Worm (Caenorhabditis elegans) whole organism, L1 larva: ENCODE data around the gene R144.6.

Source experiments
- C04F5.9 ChIP-seq: sonication (generic microtip); optimal IDR thresholded peaks from 2 replicates; lab custom pipeline; 2016; ENCODE audit warnings: missing genetic modification characterization, missing compliant biosample characterization
- Y116A8C.19 ChIP-seq: sonication (generic microtip); optimal IDR thresholded peaks from 2 replicates; lab custom pipeline; 2016; ENCODE audit warnings: missing compliant biosample characterization, missing genetic modification characterization, borderline replicate concordance
- alr-1 ChIP-seq: fragments of 200-800 bp; sonication (Bioruptor generic); optimal IDR thresholded peaks from 2 replicates; lab custom pipeline; 2018; ENCODE audit warnings: borderline replicate concordance, mild to moderate bottlenecking, missing genetic modification characterization, missing compliant biosample characterization
- aly-2 ChIP-seq: fragments of 150-350 bp; optimal IDR thresholded peaks from 2 replicates; lab custom pipeline; 2014; ENCODE audit warnings: missing biosample characterization, missing genetic modification characterization
- ama-1 ChIP-seq: fragments of 150-350 bp; optimal IDR thresholded peaks from 2 replicates; lab custom pipeline; 2014
- ceh-63 ChIP-seq: fragments of 200-800 bp; sonication (Bioruptor generic); optimal IDR thresholded peaks from 2 replicates; lab custom pipeline; 2018; ENCODE audit warnings: mild to moderate bottlenecking, missing genetic modification characterization, missing compliant biosample characterization
- ceh-8 ChIP-seq: fragments of 200-800 bp; sonication (Bioruptor generic); optimal IDR thresholded peaks from 2 replicates; lab custom pipeline; 2018; ENCODE audit warnings: mild to moderate bottlenecking, missing genetic modification characterization, moderate library complexity, missing compliant biosample characterization
- dpl-1 ChIP-seq, 3 experiments: fragments of 150-350 bp in 2 of 3; sonication (generic microtip) in 1 of 3; optimal IDR thresholded peaks; 2 replicates each; lab custom pipeline; 2014 to 2017; ENCODE audit warnings: missing biosample characterization in 3 of 3, missing genetic modification characterization in 3 of 3, missing genetic modification reagents in 3 of 3
- dsc-1 ChIP-seq: sonication (generic microtip); optimal IDR thresholded peaks from 2 replicates; lab custom pipeline; 2016; ENCODE audit warnings: mild to moderate bottlenecking, missing genetic modification characterization, missing compliant biosample characterization
- efl-1 ChIP-seq, 4 experiments: fragments of 150-350 bp; optimal IDR thresholded peaks in 3 of 4; peaks in 1 of 4; 1 replicate in 1 of 4; 2 replicates in 3 of 4; lab custom pipeline; 2014; ENCODE audit warnings: missing biosample characterization in 2 of 4, missing genetic modification characterization in 2 of 4, missing genetic modification reagents in 2 of 4
- efl-3 ChIP-seq: fragments of 200-800 bp; sonication (Bioruptor generic); optimal IDR thresholded peaks from 2 replicates; lab custom pipeline; 2018; ENCODE audit warnings: mild to moderate bottlenecking, missing genetic modification characterization, missing compliant biosample characterization
- elt-2 ChIP-seq: sonication (generic microtip); optimal IDR thresholded peaks from 2 replicates; lab custom pipeline; 2016; ENCODE audit warnings: missing genetic modification characterization, mild to moderate bottlenecking, inconsistent platforms, missing compliant biosample characterization, missing genetic modification reagents
- ets-5 ChIP-seq: fragments of 200-800 bp; sonication (Bioruptor generic); IDR thresholded peaks from 2 replicates; pipeline ENCODE4 v1.3.6; 2022; ENCODE audit warnings: missing genetic modification characterization, missing compliant biosample characterization
- grh-1 ChIP-seq: fragments of 200-800 bp; sonication (Bioruptor generic); IDR thresholded peaks from 2 replicates; pipeline ENCODE4 v1.3.6; 2022; ENCODE audit warnings: missing genetic modification reagents, missing genetic modification characterization, missing compliant biosample characterization
- irx-1 ChIP-seq: sonication (generic microtip); optimal IDR thresholded peaks from 2 replicates; lab custom pipeline; 2016; ENCODE audit warnings: missing genetic modification characterization, missing compliant biosample characterization
- lin-13 ChIP-seq: fragments of 150-350 bp; optimal IDR thresholded peaks from 2 replicates; lab custom pipeline; 2014; ENCODE audit warnings: missing biosample characterization, missing genetic modification reagents, missing genetic modification characterization
- lin-14 ChIP-seq: fragments of 200-800 bp; sonication (Bioruptor generic); optimal IDR thresholded peaks from 2 replicates; lab custom pipeline; 2018; ENCODE audit warnings: mild to moderate bottlenecking, missing genetic modification characterization, moderate library complexity, missing compliant biosample characterization
- lin-35 ChIP-seq, 2 experiments: fragments of 150-350 bp; optimal IDR thresholded peaks; 2 replicates each; lab custom pipeline; 2014; ENCODE audit warnings: missing biosample characterization in 2 of 2, missing genetic modification characterization in 2 of 2, missing genetic modification reagents in 2 of 2
- lsy-2 ChIP-seq, 2 experiments: fragments of 150-350 bp; optimal IDR thresholded peaks; 2 replicates each; lab custom pipeline; 2014; ENCODE audit warnings: missing biosample characterization in 2 of 2, missing genetic modification characterization in 2 of 2
- mef-2 ChIP-seq: fragments of 150-350 bp; optimal IDR thresholded peaks from 2 replicates; lab custom pipeline; 2014; ENCODE audit warnings: missing biosample characterization, missing genetic modification characterization
- mep-1 ChIP-seq: fragments of 150-350 bp; optimal IDR thresholded peaks from 2 replicates; lab custom pipeline; 2014; ENCODE audit warnings: missing biosample characterization, missing genetic modification characterization
- nhr-19 ChIP-seq: fragments of 200-800 bp; sonication (Bioruptor generic); conservative IDR thresholded peaks from 2 replicates; pipeline ENCODE4 v1.3.6; 2022; ENCODE audit warnings: missing genetic modification characterization, missing compliant biosample characterization
- nhr-20 ChIP-seq: sonication (generic microtip); optimal IDR thresholded peaks from 2 replicates; lab custom pipeline; 2016; ENCODE audit warnings: mild to moderate bottlenecking, missing genetic modification characterization, missing compliant biosample characterization
- nhr-237 ChIP-seq: fragments of 150-350 bp; optimal IDR thresholded peaks from 2 replicates; lab custom pipeline; 2014; ENCODE audit warnings: missing biosample characterization, missing genetic modification characterization
- nhr-47 ChIP-seq: sonication (generic microtip); optimal IDR thresholded peaks from 2 replicates; lab custom pipeline; 2016; ENCODE audit warnings: mild to moderate bottlenecking, missing genetic modification characterization, moderate library complexity, missing compliant biosample characterization
- nhr-71 ChIP-seq: sonication (generic microtip); optimal IDR thresholded peaks from 2 replicates; lab custom pipeline; 2016; ENCODE audit warnings: mild to moderate bottlenecking, missing genetic modification characterization, moderate library complexity, missing compliant biosample characterization
- nhr-76 ChIP-seq: sonication (generic microtip); optimal IDR thresholded peaks from 2 replicates; lab custom pipeline; 2017; ENCODE audit warnings: missing biosample characterization, missing genetic modification characterization
- nhr-85 ChIP-seq: sonication (generic microtip); peaks from one replicate; lab custom pipeline; 2016; ENCODE audit warnings: missing genetic modification characterization, inconsistent platforms, missing compliant biosample characterization
- nhr-90 ChIP-seq: sonication (generic microtip); optimal IDR thresholded peaks from 2 replicates; lab custom pipeline; 2016; ENCODE audit warnings: mild to moderate bottlenecking, missing genetic modification characterization, missing compliant biosample characterization; ENCODE audit not compliant: poor library complexity
- pax-3 ChIP-seq: fragments of 200-800 bp; sonication (Bioruptor generic); optimal IDR thresholded peaks from 2 replicates; lab custom pipeline; 2018; ENCODE audit warnings: mild to moderate bottlenecking, missing genetic modification characterization, moderate library complexity, missing compliant biosample characterization
- pqm-1 ChIP-seq: sonication (generic microtip); optimal IDR thresholded peaks from 3 replicates; lab custom pipeline; 2017; ENCODE audit warnings: missing biosample characterization, missing genetic modification characterization
- rnt-1 ChIP-seq: sonication (generic microtip); optimal IDR thresholded peaks from 2 replicates; lab custom pipeline; 2016; ENCODE audit warnings: mild to moderate bottlenecking, missing genetic modification characterization, moderate library complexity, missing compliant biosample characterization
- sox-4 ChIP-seq: sonication (generic microtip); optimal IDR thresholded peaks from 2 replicates; lab custom pipeline; 2016; ENCODE audit warnings: missing genetic modification characterization, missing compliant biosample characterization
- swsn-7 ChIP-seq: sonication (generic microtip); optimal IDR thresholded peaks from 2 replicates; lab custom pipeline; 2016; ENCODE audit warnings: missing genetic modification characterization, missing compliant biosample characterization
- tbx-2 ChIP-seq: sonication (generic microtip); optimal IDR thresholded peaks from 2 replicates; lab custom pipeline; 2016; ENCODE audit warnings: missing genetic modification characterization, missing compliant biosample characterization
- vab-15 ChIP-seq: sonication (generic microtip); optimal IDR thresholded peaks from 2 replicates; lab custom pipeline; 2017; ENCODE audit warnings: missing genotype, mild to moderate bottlenecking, missing genetic modification characterization, missing compliant biosample characterization
- xbp-1 ChIP-seq: sonication (generic microtip); optimal IDR thresholded peaks from 2 replicates; lab custom pipeline; 2016; ENCODE audit warnings: missing genetic modification characterization, missing compliant biosample characterization
- zip-4 ChIP-seq: fragments of 200-800 bp; sonication (Bioruptor generic); optimal IDR thresholded peaks from 2 replicates; lab custom pipeline; 2018; ENCODE audit warnings: mild to moderate bottlenecking, missing genetic modification characterization, moderate library complexity, missing compliant biosample characterization
- ztf-4 ChIP-seq: fragments of 150-350 bp; optimal IDR thresholded peaks from 2 replicates; lab custom pipeline; 2014; ENCODE audit warnings: missing biosample characterization, missing genetic modification characterization

The R144.6 gene

ce11 chrIII:5026366-5026765 is 21.8 kb upstream of the R144.6 start:
- TF ChIP-seq pqm-1 (tag; lab: Kevin White, UChicago) (no peak), ets-5 (GFP tag; lab: Robert Waterston, UW) (no peak), dpl-1 (GFP tag; optimal IDR thresholded peaks at IDR 0.05; lab: Kevin White, UChicago) (no peak), aly-2 (tag; lab: Kevin White, UChicago) (no peak), nhr-76 (tag; lab: Kevin White, UChicago) (no peak), efl-3 (GFP tag; lab: Kevin White, UChicago) (no peak), mef-2 (tag; lab: Kevin White, UChicago) (no peak), nhr-47 (tag; lab: Kevin White, UChicago) (no peak), nhr-237 (tag; lab: Kevin White, UChicago) (no peak), irx-1 (tag; lab: Kevin White, UChicago) (no peak), ceh-63 (GFP tag; lab: Kevin White, UChicago) (no peak), alr-1 (tag; lab: Kevin White, UChicago) (no peak)

ce11 chrIII:5025136-5025629 is 20.7 kb upstream of the R144.6 start:
- TF ChIP-seq ama-1 (lab: Kevin White, UChicago) = peak; percentile 92
- TF ChIP-seq pax-3 (tag; lab: Kevin White, UChicago) = peak; percentile 32
- TF ChIP-seq zip-4 = peak; percentile 31
- TF ChIP-seq nhr-76 (tag; lab: Kevin White, UChicago) = no peak
- peak; percentile 36; the same call in 1 of the 2 replicates for TF ChIP-seq grh-1 (GFP tag; lab: Robert Waterston, UW)
- TF ChIP-seq xbp-1 (tag; lab: Kevin White, UChicago) = peak; percentile 7
- TF ChIP-seq ztf-4 (tag; lab: Kevin White, UChicago) = peak; percentile 86
- peak; percentile 0 for TF ChIP-seq dsc-1 (tag; lab: Kevin White, UChicago)
- TF ChIP-seq nhr-85 (tag; lab: Kevin White, UChicago) = peak; percentile 66
- TF ChIP-seq nhr-19 = peak; percentile 32
- peak in 1 of 2 experiments; percentile 5 for TF ChIP-seq efl-1 (optimal IDR thresholded peaks at IDR 0.05; lab: Kevin White, UChicago)
- TF ChIP-seq efl-1 (GFP tag; optimal IDR thresholded peaks at IDR 0.05 in 1 of 2; lab: Kevin White, UChicago) = no peak
- TF ChIP-seq sox-4 = peak; percentile 22
- peak; percentile 34 for TF ChIP-seq rnt-1 (tag; lab: Kevin White, UChicago)
- TF ChIP-seq lin-14 (GFP tag; lab: Kevin White, UChicago) = no peak
- no peak for TF ChIP-seq alr-1 (tag; lab: Kevin White, UChicago)
- no peak for TF ChIP-seq Y116A8C.19
- peak in 1 of 2 experiments; percentile 42 for TF ChIP-seq lin-35 (GFP tag; optimal IDR thresholded peaks at IDR 0.05; lab: Kevin White, UChicago)
- TF ChIP-seq nhr-90 (tag; lab: Kevin White, UChicago) = peak; percentile 39
- TF ChIP-seq nhr-47 (tag; lab: Kevin White, UChicago) = peak; percentile 48
- TF ChIP-seq nhr-20 = peak; percentile 43
- peak; percentile 22 for TF ChIP-seq swsn-7 (tag; lab: Kevin White, UChicago)
- TF ChIP-seq elt-2 (tag; lab: Kevin White, UChicago) = peak; percentile 34
- peak in 2 of 3 experiments; percentile 3 to 9 for TF ChIP-seq dpl-1 (GFP tag; optimal IDR thresholded peaks at IDR 0.05; lab: Kevin White, UChicago)
- TF ChIP-seq C04F5.9 (tag; lab: Kevin White, UChicago) = no peak
- peak; percentile 49 for TF ChIP-seq mep-1
- peak; percentile 72 for TF ChIP-seq nhr-71 (tag; lab: Kevin White, UChicago)
- TF ChIP-seq lin-13 (GFP tag; lab: Kevin White, UChicago) = no peak
- TF ChIP-seq tbx-2 (tag; lab: Kevin White, UChicago) = peak; percentile 1
- no peak for TF ChIP-seq ceh-8 (GFP tag; lab: Kevin White, UChicago)
- peak; percentile 42 to 45 for TF ChIP-seq lsy-2 (tag; optimal IDR thresholded peaks at IDR 0.05; lab: Kevin White, UChicago)
- peak; percentile 3 for TF ChIP-seq vab-15 (tag; lab: Kevin White, UChicago)
